Fruit fly (Drosophila melanogaster): Measurements from ENCODE around the gene futsch.

futsch gene

DNA sequence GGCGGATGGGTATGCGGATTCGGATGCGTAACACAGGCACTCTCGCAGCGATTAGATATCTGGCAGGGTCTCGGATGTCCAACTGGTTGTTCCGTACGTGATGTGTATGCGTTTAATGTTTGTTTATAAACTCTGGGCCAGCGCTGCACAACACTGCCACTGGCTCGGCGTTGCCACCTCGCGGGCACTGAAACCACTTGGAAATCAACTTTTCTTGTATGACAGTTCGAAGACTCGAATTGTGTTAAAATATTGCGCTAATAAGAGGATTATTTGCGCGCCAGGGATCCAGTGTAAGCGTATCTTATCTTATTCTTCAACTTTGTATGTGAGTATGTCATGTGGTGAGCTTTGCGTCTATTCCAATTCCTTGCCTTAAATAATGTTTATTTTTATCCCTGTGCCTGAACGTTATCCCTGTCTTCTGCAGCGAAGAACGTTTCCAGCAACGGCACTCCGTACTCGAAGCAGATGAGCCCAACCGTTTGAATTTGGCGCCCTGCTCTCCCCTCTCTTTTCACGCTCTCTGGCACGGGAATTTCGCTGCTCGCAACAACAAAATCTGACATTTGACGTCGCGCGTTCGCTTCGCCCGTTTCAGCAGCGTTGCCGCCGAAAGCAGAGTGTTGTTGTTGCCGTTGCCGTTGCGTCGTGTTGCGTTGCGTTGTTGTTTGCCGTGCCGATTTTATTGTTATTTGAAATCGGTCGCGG, 28.4 kb upstream of the futsch start, which contains the start of the genes CG3719 and CG32813:
Gene CG3719 (minus strand): TSS at position 131 of the 711 bp plus-strand sequence.
Gene CG32813 (plus strand): TSS at position 565 of the 711 bp plus-strand sequence.
- TF ChIP-seq CG31441 (GFP tag; IDR thresholded peaks at IDR 0.05) (no peak), Hsf (GFP tag; optimal IDR thresholded peaks at IDR 0.05) (peak; percentile 44), Sry-δ (GFP tag; optimal IDR thresholded peaks at IDR 0.05) (peak; percentile 52), Hand (GFP tag; optimal IDR thresholded peaks at IDR 0.05) (no peak), Fer3 (tag; optimal IDR thresholded peaks at IDR 0.05) (peak; percentile 0), dmrt99B (tag; optimal IDR thresholded peaks at IDR 0.05) (no peak), CG10267 (tag; optimal IDR thresholded peaks at IDR 0.05) (peak; percentile 92), CG16815 (GFP tag; optimal IDR thresholded peaks at IDR 0.05) (no peak), Elba2 (GFP tag; optimal IDR thresholded peaks at IDR 0.05) (peak; percentile 77), lbe (GFP tag; optimal IDR thresholded peaks at IDR 0.05) (no peak), YL-1 (GFP tag; optimal IDR thresholded peaks at IDR 0.05) (peak; percentile 32), CG30020 (tag; optimal IDR thresholded peaks at IDR 0.05) (peak; percentile 14), CG12219 (GFP tag; optimal IDR thresholded peaks at IDR 0.05) (no peak), fd96Cb (tag; optimal IDR thresholded peaks at IDR 0.05) (peak; percentile 0), CG3995 (GFP tag; optimal IDR thresholded peaks at IDR 0.05) (peak; percentile 35), pfk (GFP tag; optimal IDR thresholded peaks at IDR 0.05) (no peak), Dip3 (GFP tag; optimal IDR thresholded peaks at IDR 0.05) (peak; percentile 16), cato (GFP tag; optimal IDR thresholded peaks at IDR 0.05; ENCODE audit: borderline replicate concordance) (no peak), HLH3B (GFP tag; IDR thresholded peaks at IDR 0.05) (no peak), ac (GFP tag; optimal IDR thresholded peaks at IDR 0.05) (no peak), Trl (optimal IDR thresholded peaks at IDR 0.05) (peak; percentile 72 to 74), Trl (GFP tag; optimal IDR thresholded peaks at IDR 0.05) (peak; percentile 10), CG8478 (optimal IDR thresholded peaks at IDR 0.05) (no peak), Hr3 (GFP tag; optimal IDR thresholded peaks at IDR 0.05) (peak; percentile 19), CG18764 (GFP tag; optimal IDR thresholded peaks at IDR 0.05) (no peak), eyg (GFP tag; optimal IDR thresholded peaks at IDR 0.05) (no peak), gro (GFP tag; optimal IDR thresholded peaks at IDR 0.05) (peak; percentile 32), CG13123 (GFP tag; optimal IDR thresholded peaks at IDR 0.05) (no peak), CG16863 (GFP tag; optimal IDR thresholded peaks at IDR 0.05) (peak; percentile 8), grau (tag; optimal IDR thresholded peaks at IDR 0.05) (peak; percentile 18), pb (GFP tag; optimal IDR thresholded peaks at IDR 0.05) (no peak), CG32532 (GFP tag; IDR thresholded peaks at IDR 0.05) (peak; percentile 46; the same call in 1 of the 2 replicates), Atf6 (GFP tag; IDR thresholded peaks at IDR 0.05) (0 out of 2 replicates have a peak, but pooled peaks have one; percentile 5), CG5953 (GFP tag; IDR thresholded peaks at IDR 0.05) (no peak), gem (tag; optimal IDR thresholded peaks at IDR 0.05) (no peak), CG9932 (GFP tag; IDR thresholded peaks at IDR 0.05) (peak; percentile 57), trh (GFP tag; optimal IDR thresholded peaks at IDR 0.05) (no peak), inv (GFP tag; IDR thresholded peaks at IDR 0.05; ENCODE audit: partially characterized antibody) (peak; percentile 29; the same call in 1 of the 2 replicates), CG8765 (GFP tag; IDR thresholded peaks at IDR 0.05) (no peak), CG11093 (GFP tag; IDR thresholded peaks at IDR 0.05) (no peak), mirr (GFP tag; optimal IDR thresholded peaks at IDR 0.05) (peak; percentile 10), CG33213 (GFP tag; optimal IDR thresholded peaks at IDR 0.05) (peak; percentile 30), CG9215 (GFP tag; IDR thresholded peaks at IDR 0.05) (peak; percentile 32; the same call in 1 of the 2 replicates), Adf1 (GFP tag; IDR thresholded peaks at IDR 0.05) (0 out of 2 replicates have a peak, but pooled peaks have one; percentile 21), Mad (GFP tag; optimal IDR thresholded peaks at IDR 0.05) (no peak), CG6689 (GFP tag; IDR thresholded peaks at IDR 0.05) (no peak), NC2α (GFP tag; optimal IDR thresholded peaks at IDR 0.05) (no peak), HLHmδ (GFP tag; optimal IDR thresholded peaks at IDR 0.05) (no peak), Bgb (GFP tag; IDR thresholded peaks at IDR 0.05; ENCODE audit: partially characterized antibody) (peak; percentile 31; the same call in 1 of the 2 replicates), C15 (GFP tag; IDR thresholded peaks at IDR 0.05) (no peak), tin (GFP tag; optimal IDR thresholded peaks at IDR 0.05) (peak; percentile 58)

Data from whole organism, embryonic.